Fruit fly (Drosophila melanogaster) whole organism, larva: Measurements from ENCODE around the gene CG4483.

Experiments used
- noc ChIP-seq: fragments of 200-800 bp; sonication (Bioruptor generic); optimal IDR thresholded peaks from 3 replicates; lab custom pipeline; 2019; ENCODE audit warnings: missing biosample characterization, mild to moderate bottlenecking, missing genetic modification characterization, moderate library complexity

CG4483 gene

dm6 chr3L:9236548-9236947 lies at the start of gene CG4483:
CG4483 (minus strand) TSS chr3L:9236648.
- no peak for TF ChIP-seq noc (tag; lab: Kevin White, UChicago)

DNA sequence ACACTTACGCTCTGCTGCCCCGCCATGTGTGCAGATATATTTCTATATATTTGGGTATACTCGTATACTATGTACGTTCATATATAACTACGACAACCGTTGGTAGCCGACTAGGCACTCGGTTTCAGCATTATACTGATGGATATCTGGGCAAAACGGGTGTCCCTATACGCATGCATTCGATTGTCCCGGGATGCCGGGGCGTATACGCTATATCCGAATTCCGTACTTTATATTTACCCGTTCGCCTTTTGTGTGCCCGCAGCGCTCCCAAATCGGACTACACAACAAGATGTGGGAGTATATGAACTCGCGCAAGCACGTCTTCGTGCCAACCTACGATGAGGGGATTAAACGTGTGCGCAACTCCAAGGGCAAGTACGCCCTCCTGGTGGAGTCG lies 47.3 kb upstream of the CG4483 start:
- no peak for TF ChIP-seq noc (tag; lab: Kevin White, UChicago)

dm6 chr3L:9262268-9262667 lies 25.8 kb upstream of the CG4483 start:
- no peak for TF ChIP-seq noc (tag; lab: Kevin White, UChicago)

DNA sequence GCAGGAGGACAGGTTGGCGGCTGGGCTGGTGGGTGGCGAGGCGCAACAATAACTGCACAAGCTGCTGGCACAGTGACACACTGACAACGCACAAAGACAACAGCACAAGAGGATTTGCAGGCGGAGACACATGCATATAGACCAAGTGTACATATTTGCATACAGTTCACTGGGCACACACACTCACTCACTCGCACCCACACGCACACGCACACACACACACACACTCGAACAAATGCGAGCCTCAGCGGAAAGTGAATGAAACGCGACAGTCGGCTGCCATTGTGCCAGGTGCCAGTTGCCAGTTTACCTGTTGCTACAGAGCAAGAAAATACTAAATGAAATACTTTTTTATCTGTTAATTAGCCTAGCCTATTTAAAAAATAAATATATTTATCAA lies 18.7 kb upstream of the CG4483 start:
- TF ChIP-seq noc (tag; lab: Kevin White, UChicago): no peak

DNA sequence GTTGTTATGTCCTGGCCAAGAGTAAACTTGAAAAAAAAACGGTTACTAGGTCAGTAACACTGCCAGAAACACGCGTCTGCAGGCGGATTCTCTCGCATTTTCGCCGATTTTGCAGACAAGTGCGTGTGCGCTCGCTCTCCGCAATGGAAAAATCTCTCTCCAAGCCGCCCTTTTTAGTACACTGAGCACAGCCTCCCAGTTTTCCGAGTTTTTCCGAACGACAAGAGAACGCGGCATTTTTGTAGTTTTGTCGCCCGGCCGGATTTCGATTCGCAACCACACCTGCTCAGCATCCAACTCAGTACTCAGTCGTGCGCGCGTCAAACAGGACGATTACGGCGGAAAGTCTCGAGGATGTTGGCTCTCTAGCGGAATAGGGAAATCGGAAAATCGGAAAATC lies 15.2 kb upstream of the CG4483 start, which contains the start of gene GluRIB:
TSS of gene GluRIB (plus strand) at position 301 of the 400 bp plus-strand sequence.
- TF ChIP-seq noc (tag; lab: Kevin White, UChicago): no peak

dm6 chr3L:9249925-9250324 lies 13.5 kb upstream of the CG4483 start, which contains the start of gene CG4477:
CG4477 (plus strand) TSS chr3L:9250225.
- no peak for TF ChIP-seq noc (tag; lab: Kevin White, UChicago)

DNA sequence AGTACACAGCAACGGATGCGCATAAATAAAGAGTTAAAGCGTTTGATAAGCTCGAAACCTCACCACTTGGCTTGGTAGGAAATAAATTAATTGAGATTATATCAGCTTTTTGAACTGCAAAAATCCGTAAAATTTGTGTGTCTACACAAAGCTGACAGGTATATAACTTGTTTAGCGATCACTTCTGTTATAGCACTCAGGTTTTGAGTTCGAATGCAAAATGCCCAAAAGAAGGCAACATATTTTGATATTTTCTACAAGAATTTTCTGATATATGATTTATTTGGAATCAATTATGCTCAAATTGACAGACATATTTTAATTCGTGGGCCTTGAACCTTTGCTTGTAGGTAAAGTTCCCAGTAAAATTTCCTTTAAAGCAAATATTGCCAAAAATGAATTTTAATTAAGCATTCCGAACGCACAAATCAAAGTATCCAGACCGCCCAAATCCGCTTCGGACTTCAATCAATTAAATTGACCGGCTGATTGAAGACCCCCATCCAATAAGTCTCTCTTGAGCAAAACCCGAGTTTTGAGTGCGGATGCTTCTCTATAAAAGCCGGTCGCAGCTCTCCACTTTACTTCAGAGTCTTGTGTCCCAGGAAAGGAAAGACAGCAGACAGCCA lies 25.0 kb downstream of the CG4483 start, which contains the start of gene CG4476:
TSS of gene CG4476 (plus strand) at position 579 of the 629 bp plus-strand sequence.
- TF ChIP-seq noc (tag; lab: Kevin White, UChicago): peak; percentile 1

- peak; percentile 14 for TF ChIP-seq noc (tag; lab: Kevin White, UChicago)
These were observed 26.8 kb downstream of the CG4483 start for dm6 chr3L:9209665-9210064.

DNA sequence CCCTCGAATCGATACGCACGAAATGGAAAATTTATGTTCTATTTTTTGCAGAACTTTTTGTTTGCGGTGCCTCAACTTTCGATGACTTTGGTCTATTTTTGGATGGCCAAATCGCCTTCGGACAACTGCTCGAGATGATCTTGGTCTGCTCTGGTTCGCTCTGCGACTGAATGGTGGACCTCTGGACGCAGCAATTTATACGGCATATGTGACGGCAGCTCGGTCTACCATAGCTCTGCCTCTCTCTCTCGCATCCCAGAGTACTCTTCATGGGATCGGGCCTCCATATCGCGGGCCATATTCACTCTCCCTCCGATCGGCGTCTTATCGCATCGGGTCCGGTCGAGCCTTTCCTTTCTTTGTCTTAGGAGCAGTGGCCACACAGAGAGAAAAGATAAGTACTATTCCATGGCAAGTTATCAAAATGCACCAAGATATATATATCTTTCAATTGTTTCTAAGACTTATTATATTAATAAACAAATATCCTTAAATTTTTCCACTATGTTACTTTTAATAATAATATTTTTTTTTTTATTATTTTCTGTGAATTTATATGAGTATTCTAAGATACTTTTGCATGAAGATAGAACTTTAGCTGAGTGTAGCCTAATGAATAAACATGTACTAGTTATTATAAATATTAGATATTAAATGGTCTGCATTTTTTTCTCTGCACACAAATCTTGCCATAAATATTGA lies 27.6 kb downstream of the CG4483 start, which contains the start of gene Slc45-1:
TSS of gene Slc45-1 (minus strand) at position 150 of the 702 bp plus-strand sequence.
- TF ChIP-seq noc (tag; lab: Kevin White, UChicago): no peak

- no peak for TF ChIP-seq noc (tag; lab: Kevin White, UChicago)
These were observed 43.4 kb downstream of the CG4483 start for dm6 chr3L:9193003-9193402.

dm6 chr3L:9188622-9189021 lies 47.8 kb downstream of the CG4483 start:
- TF ChIP-seq noc (tag; lab: Kevin White, UChicago): no peak
